Fruit fly (Drosophila melanogaster) whole organism, larva: ENCODE measurements around the gene CG3662.
A peak's percentile ranks its signal among the peaks of the same experiment; 100 is the strongest.

Source experiments
- noc ChIP-seq: fragments of 200-800 bp; sonication (Bioruptor generic); optimal IDR thresholded peaks from 3 replicates; lab custom pipeline; 2019; ENCODE audit warnings: missing biosample characterization, mild to moderate bottlenecking, missing genetic modification characterization, moderate library complexity

Gene CG3662

DNA sequence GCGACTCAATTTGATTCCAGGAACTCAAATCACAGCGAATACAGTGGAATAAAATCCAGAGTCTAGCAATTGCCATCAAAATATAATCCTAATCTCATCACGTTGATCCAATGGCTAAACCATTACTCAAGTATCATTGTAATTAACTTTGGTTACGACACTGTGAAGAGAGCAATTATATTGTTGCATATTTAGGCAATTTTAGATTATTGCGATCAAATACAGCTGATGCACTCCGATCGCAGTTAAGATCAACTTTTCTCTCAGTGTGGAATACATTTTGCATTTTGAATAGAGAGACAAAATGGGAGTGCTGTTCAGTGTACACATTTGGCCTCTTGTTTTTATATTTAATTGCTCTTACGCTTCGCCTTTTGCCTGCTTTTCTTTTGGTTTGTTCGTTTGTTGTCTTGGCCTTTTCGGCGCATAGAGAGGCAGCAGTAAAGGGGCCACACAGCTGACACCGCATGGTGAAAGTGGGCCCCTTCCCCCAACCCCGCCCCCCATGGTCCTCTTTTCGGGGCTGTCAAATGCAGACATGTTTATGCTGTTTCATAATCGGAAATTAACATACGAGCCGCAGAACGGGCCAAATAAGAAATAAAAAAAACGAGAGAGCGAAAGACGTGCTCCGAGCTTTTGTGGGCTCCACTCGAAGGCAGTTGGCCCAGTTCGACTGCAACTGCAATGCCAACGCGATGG, 25.2 kb downstream of the CG3662 start:
- TF ChIP-seq noc (tag; lab: Kevin White, UChicago) = peak; percentile 38

DNA sequence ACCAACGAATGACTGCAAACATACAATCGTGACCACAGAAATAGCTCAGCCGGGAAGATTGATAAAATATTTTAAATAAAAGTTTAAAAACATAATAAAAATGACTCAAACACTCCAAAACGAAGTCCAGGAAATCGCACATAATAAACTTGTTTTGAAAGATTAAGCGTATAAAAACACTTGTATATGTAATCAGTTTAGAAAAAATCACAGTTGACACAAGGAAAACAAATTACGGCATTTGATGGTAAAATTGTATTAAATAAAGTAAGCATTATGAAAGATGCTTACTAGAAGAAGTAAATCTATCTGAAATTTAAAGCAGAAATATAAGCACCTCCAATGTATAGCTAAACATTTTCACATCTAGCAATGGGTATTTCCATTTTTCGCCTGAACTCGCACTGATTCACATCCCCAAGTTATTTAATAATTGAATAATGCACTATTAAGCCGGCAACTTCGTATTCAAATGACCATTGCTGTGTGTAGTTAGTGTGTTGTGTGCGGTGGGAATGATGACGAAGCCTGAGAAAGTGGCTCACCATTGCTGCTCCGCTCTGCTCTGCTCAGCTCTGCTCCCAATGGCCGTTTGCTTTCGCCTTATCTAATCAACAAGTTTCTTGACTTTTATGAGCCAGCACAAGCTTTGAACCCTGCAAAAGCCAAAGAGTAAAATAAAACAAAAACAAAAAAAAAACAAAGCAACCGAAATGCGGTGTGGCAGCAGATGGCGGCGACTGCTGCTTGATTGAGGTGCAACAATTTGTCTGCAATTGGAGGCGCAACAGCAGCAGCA, 26.3 kb downstream of the CG3662 start:
- peak; percentile 75 for TF ChIP-seq noc (tag; lab: Kevin White, UChicago)

DNA sequence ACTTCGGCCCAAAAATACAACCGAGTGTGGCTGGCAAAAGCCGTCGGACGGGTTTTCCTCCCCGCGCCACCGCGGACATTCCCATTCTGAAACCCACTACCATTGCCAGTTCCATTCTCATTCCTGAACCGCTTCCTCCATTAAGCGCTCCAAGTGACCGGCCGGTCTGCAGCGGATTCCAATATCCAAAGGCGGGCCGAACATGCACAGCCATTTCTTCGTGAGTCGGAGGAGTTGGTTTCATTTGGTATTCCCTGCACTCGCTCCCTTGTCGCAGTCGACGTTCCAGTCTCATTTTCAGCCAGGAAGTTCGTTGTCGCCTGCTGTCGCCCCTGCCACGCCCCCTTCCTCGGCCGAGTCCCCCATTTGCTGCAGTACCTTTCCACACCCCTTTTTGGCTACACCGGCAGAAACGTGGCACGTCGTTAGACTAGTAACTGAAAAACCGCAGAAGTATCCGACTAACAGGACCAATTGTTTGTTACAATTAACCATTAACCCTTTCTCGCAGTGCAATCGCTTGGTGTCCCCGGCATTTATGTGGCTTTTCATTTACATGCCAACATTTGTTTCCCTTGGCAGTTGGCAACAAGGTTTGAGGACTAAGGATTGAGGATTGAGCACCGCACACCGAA, 27.0 kb downstream of the CG3662 start:
- no peak for TF ChIP-seq noc (tag; lab: Kevin White, UChicago)

DNA sequence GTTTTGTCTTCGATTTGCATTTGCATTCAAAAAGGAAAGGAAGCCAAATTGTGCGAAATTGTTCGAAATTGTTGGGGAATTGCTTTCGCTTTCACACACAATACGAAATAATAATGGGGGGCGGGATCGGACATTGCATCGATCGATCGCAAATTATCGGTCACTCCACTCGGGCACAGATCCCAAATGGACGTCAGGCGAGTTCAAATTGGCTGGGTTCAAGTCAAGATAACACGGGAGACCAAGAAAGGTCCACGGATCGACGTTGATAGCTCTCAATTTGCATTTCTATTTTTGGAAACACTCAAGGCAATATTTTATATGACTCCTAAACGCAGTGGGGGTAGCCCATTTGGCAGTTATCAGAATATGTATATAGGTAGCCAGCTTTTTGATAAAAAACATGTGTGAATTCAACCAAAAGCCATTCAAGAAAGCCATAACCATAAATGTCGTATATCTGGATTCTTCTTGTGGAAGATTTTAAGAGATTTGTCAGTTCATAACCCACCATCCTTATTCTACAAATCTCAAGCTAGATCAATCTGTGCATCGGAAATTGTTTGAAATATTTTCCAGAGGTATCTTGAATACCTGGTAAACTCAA, 28.2 kb downstream of the CG3662 start:
- no peak for TF ChIP-seq noc (tag; lab: Kevin White, UChicago)

DNA sequence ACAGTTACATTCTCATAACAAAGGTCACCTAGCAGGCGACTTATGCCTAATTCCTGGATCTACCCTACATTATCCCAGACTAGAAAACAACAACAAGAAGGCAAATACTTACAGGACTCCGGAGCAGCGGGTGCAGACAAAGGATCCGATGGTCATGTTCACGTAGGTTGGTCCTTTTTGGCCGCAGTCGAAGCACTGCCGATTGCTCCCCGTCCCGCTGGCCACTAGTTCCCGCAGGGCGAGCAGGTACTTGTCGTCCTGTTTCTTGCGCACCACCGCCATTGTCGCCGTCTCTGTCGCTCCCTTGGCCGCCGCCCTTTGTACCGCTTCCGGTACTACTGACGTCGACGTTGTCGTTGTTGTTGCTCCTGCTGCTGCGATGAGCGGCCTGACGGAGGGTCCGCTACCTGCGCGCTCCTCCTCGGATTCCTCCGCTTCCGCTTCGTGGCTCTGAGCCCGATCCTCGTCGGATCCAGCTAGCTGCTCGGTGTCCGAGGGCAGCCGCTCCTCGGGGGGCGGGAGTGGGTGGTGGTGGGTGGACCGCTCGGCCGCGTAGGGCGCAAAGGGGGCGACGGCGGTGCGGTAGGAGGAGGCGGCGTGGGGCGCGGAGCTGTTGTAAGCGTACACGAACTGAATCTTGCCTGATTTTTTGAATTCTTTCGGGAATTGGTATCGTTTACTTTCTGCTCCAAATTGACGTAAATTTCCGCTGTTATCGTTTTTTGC, 28.9 kb downstream of the CG3662 start:
- TF ChIP-seq noc (tag; lab: Kevin White, UChicago) = no peak

DNA sequence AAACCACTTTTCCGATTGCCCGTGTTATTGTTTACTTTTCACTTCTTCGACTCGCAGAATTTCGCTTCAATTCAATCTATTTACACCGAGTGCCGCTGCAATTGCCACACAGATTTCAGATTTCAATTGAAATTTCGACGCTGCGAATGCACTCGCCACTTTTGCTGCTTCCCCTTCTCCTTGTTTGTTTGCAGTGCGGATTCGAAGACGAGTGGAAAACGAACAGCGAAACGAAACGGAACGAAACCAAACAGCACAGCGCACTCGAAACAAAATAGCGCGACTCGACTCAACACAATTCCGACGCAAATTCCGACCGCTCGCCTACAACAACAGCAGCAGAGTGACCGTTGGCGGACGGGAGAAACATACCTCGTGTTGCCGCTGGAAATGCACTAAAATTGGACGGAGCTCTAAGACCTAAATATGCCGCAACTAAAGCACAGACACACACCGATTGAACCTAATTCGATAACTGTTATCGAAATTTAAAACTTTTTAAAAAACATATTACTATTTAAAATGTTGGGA, 29.7 kb downstream of the CG3662 start, which contains the start of gene drongo:
Gene drongo, minus strand, starts transcription at position 345 of the 531 bp plus-strand sequence.
- peak; percentile 36 for TF ChIP-seq noc (tag; lab: Kevin White, UChicago)

DNA sequence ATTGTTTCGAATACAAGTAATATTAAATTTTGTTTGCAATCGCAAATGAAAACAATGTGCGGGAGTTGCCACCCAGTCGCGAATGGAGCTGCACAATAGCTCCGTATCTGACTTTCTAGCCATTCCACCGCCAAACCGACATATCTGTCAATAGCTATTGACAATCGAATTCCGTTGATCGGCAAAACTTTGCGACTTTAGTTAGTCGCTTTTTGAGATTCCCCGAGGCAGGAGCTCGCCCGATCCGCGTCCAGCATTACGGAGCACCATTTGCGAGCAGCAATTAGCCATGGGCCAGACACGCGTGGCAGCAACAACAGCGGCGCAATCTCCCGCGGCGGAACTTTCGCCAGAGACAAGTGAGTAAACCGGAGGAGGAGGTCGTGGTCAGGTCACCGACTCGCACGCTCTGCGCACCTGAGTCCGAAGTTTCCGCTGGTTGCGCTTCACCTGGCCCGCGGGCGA, 31.6 kb downstream of the CG3662 start, which contains the start of the genes CG4291 and kraken:
Gene CG4291, minus strand, starts transcription at position 84 of the 465 bp plus-strand sequence.
Gene kraken, plus strand, starts transcription at position 122 of the 465 bp plus-strand sequence.
- peak; percentile 59 for TF ChIP-seq noc (tag; lab: Kevin White, UChicago)

DNA sequence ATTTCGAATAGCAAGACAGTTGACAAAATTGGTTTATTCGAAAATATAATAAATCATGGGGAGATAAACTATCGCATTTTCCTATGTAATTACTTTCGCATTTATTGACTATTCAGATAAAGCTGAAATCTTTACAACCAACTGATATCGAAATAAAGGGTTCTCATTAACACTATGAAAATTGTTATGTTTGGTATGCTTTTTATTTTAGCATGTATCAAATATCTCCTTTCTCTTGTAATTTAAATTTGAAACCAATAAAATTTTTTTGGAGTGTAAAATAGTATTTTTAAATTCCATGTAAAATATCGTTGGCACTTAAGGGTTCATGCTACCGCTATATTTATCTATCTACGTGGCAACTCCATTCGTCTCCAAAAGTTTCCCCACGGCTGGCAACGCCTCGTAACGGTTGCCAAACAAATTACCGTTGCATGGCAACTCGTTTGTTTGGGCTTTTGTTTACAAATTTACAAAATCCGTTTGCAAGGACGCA, 34.0 kb downstream of the CG3662 start, which contains the start of gene CG13949:
Gene CG13949, plus strand, starts transcription at position 286 of the 496 bp plus-strand sequence.
- TF ChIP-seq noc (tag; lab: Kevin White, UChicago) = peak; percentile 17

DNA sequence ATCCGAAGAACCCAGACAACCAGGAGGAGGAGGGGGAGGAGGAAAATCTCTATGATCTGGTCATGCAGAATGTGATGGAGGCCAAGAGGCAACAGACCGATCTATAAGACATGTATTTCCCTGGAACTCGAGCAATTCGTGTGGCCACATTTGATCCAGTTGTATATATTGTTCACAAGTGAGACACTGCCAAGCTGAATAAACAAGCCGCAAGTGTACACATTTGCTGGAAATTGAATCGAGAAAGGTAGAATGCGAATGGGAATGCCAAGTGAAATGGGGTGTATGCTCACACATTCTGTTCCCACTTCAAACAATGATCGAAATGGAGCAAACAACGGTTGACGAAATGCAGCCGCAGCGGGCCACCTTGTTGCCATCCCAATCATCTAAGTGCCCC, 34.9 kb downstream of the CG3662 start:
- TF ChIP-seq noc (tag; lab: Kevin White, UChicago) = no peak

DNA sequence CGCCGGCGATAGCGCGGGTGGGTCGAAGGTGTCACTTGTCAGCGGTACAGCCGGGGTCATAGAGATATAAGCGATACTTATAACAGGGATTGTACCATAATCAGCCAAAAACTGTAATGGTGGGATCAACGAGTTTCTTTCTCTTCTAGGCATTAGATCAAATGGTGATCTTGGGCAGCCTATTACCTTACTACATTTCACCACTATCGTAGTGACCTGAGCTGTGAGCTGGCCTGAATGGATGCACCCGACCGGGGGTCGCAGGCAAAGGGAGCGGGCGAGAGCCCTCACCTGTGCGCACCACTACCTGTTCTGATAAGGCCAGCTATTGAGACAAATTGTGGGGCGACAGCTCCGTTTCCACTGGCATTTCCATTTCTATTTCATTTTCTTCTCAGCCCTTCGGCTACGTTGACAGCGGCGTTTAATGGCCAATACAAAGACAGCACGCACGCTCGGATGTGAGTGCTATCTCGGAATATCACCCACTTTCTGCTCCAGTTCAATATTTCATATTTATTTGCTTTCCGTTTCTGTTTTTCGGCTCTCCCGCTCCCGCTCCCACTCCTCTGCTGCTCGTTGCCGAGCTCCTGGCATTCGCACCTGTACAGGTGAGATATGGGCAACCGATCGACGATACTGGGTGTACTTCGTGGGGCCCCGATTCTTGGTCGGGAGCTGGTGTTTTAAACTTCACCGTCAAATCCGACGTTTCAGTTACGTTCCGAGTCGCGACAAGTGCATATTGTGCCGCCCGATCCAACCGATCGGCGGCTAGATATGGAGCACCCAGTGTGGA, 35.8 kb downstream of the CG3662 start:
- peak; percentile 42 for TF ChIP-seq noc (tag; lab: Kevin White, UChicago)

DNA sequence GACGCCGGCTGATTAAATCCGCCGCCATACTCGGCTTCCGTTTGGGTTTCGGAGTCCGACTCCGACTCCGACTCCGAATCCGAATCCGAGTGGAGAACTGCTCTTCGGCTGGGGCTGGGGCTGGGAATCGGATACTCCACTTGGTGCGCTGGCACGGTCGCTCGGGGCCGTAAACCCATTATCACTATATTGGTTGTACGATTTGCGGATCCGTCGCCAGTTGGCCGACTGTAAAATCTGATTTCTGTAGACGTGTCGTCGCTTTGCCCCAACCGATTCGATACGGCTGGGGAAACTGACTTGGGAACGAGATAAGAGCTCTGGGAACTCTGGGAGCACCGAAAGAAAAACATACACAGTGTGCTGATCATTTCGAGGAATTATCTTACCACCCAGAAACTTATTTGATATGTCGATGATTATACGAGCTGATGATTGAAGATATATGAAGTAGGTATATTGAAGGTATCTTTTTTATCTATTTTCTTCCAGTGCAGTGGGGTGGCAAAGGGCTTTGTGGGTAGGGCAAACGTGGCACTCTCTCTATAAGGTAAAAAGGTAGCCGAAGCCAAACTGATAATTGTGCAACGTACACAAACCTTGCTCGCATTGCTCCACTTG, 36.9 kb downstream of the CG3662 start:
- TF ChIP-seq noc (tag; lab: Kevin White, UChicago) = peak; percentile 15

DNA sequence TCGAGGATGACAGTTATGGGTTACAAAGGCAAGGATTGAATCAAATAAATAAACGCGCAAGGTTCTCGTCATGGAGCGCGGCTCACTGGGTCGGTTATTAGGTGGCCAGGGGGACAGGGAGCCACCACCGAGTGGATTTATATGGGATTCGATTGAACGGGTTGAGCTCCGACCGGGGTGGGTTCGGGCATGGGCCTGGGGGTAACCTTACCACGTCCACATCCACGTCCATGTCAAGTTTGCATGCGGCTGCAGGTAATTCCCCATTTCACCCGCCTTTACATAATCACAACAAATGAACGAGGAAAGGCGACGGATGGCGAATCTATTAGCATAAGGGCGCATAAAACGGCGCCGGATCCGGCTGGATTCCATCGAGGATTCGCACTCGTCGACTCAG, 38.8 kb downstream of the CG3662 start, which contains the start of gene CG13950:
Gene CG13950, plus strand, starts transcription at position 301 of the 400 bp plus-strand sequence.
- no peak for TF ChIP-seq noc (tag; lab: Kevin White, UChicago)

DNA sequence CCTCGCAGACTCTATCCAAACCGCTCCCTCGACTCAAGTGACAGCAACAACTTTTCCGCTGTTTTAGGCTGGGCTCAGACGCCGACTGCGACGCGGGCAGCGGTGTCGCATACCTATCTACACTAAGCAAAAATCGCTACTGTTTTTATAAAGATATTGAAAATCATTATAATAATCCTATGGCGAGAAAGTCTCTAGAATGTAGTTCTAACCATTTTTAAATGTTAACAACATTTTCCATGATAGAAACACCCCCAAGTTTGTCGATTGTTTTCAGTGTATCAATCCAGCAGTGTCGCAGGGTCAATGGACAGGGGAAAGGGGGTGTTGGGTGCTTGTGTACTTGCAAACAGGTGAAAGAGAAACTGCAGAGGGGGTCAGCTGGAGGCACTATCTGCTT, 44.8 kb downstream of the CG3662 start:
- peak; percentile 96 for TF ChIP-seq noc (tag; lab: Kevin White, UChicago)
